Fruit fly (Drosophila melanogaster) whole organism, pupa: ENCODE measurements around the gene CG14731.

Experiments used
- CG10348 ChIP-seq: fragments of 200-800 bp; sonication (Bioruptor generic); IDR thresholded peaks from 2 replicates; pipeline ENCODE4 v1.3.6; 2022; ENCODE audit warnings: missing biosample characterization, missing genetic modification characterization
- CG17806 ChIP-seq: fragments of 200-800 bp; sonication (Bioruptor generic); optimal IDR thresholded peaks from 2 replicates; lab custom pipeline; 2018; ENCODE audit warnings: missing biosample characterization, mild to moderate bottlenecking, missing genetic modification characterization, moderate library complexity
- CG32121 ChIP-seq: fragments of 200-800 bp; sonication (Bioruptor generic); IDR thresholded peaks from 2 replicates; pipeline ENCODE4 v1.3.6; 2022; ENCODE audit warnings: missing biosample characterization, missing genetic modification characterization
- CG4496 ChIP-seq: fragments of 200-800 bp; sonication (Bioruptor generic); IDR thresholded peaks from 3 replicates; pipeline ENCODE4 v1.3.6; 2022; ENCODE audit warnings: missing biosample characterization, missing genetic modification characterization
- CG8301 ChIP-seq: fragments of 200-800 bp; sonication (Bioruptor generic); optimal IDR thresholded peaks from 2 replicates; lab custom pipeline; 2018; ENCODE audit warnings: missing biosample characterization, mild to moderate bottlenecking, missing genetic modification characterization
- D1 ChIP-seq: fragments of 200-800 bp; sonication (Bioruptor generic); optimal IDR thresholded peaks from 2 replicates; lab custom pipeline; 2018; ENCODE audit warnings: missing biosample characterization, mild to moderate bottlenecking, missing genetic modification characterization, moderate library complexity
- Ets98B ChIP-seq: fragments of 200-800 bp; sonication (Bioruptor generic); IDR thresholded peaks from 2 replicates; pipeline ENCODE4 v1.3.6; 2022; ENCODE audit warnings: missing biosample characterization, missing genetic modification characterization
- Snoo ChIP-seq: fragments of 200-800 bp; sonication (Bioruptor generic); optimal IDR thresholded peaks from 3 replicates; lab custom pipeline; 2017; ENCODE audit warnings: missing biosample characterization, mild to moderate bottlenecking, missing genetic modification characterization, inconsistent platforms
- fd96Ca ChIP-seq: fragments of 200-800 bp; sonication (Bioruptor generic); IDR thresholded peaks from 3 replicates; pipeline ENCODE4 v1.3.6; 2022; ENCODE audit warnings: missing biosample characterization, missing genetic modification characterization
- gl ChIP-seq: fragments of 200-800 bp; sonication (Bioruptor generic); optimal IDR thresholded peaks from 2 replicates; lab custom pipeline; 2018; ENCODE audit warnings: missing biosample characterization, mild to moderate bottlenecking, missing genetic modification characterization
- rn ChIP-seq: fragments of 200-800 bp; sonication (Bioruptor generic); IDR thresholded peaks from 2 replicates; pipeline ENCODE4 v1.3.6; 2022; ENCODE audit warnings: missing biosample characterization, missing genetic modification characterization

dm6 chr3R:11957388-11957787 lies 26.3 kb downstream of the CG14731 start:
- TF ChIP-seq CG8301 (tag; lab: Kevin White, UChicago) (no peak), CG4496 (GFP tag; lab: Robert Waterston, UW) (no peak), CG17806 (tag; lab: Kevin White, UChicago) (no peak), rn (no peak), Snoo (tag; lab: Kevin White, UChicago) (no peak), Ets98B (GFP tag; lab: Robert Waterston, UW) (no peak), gl (no peak), CG32121 (GFP tag; lab: Robert Waterston, UW) (no peak), fd96Ca (GFP tag; lab: Robert Waterston, UW) (no peak), D1 (tag; lab: Kevin White, UChicago) (no peak), CG10348 (GFP tag; lab: Robert Waterston, UW) (no peak)
